Comparison of ENCODE assay signal across 1 worm cellular context in genomic region chrV:810281-810862, ce11.
TF ChIP-seq lines count a peak whose summit lies in the region.

Gene R13D11.4 (plus strand): TSS chrV:810812.

TF ChIP-seq in whole organism, L1 larva, 84 proteins besides CTCF, POLR2A, EP300 and RAD21 (continued from another document):
- peak; percentile 46 for TF ChIP-seq dsc-1 (tag; optimal IDR thresholded peaks at IDR 0.05; lab: Kevin White, UChicago)
- peak; percentile 16 for TF ChIP-seq swsn-7 (tag; optimal IDR thresholded peaks at IDR 0.05; lab: Kevin White, UChicago)
- no peak for TF ChIP-seq hpl-2 (GFP tag; optimal IDR thresholded peaks at IDR 0.05; lab: Kevin White, UChicago)
- peak in 1 of 3 experiments; percentile 39 for TF ChIP-seq ceh-82 (tag; optimal IDR thresholded peaks at IDR 0.05; lab: Kevin White, UChicago)
- TF ChIP-seq vab-15 (tag; optimal IDR thresholded peaks at IDR 0.05; lab: Kevin White, UChicago), result no peak
- no peak for TF ChIP-seq pag-3 (tag; optimal IDR thresholded peaks at IDR 0.05; lab: Kevin White, UChicago; ENCODE audit: borderline replicate concordance, insufficient read depth)
- no peak for TF ChIP-seq F16B12.6 (tag; optimal IDR thresholded peaks at IDR 0.05; lab: Kevin White, UChicago)
- peak; percentile 8 for TF ChIP-seq skn-1 (tag; optimal IDR thresholded peaks at IDR 0.05; lab: Kevin White, UChicago)
- no peak for TF ChIP-seq nhr-19 (GFP tag; conservative IDR thresholded peaks at IDR 0.05; lab: Robert Waterston, UW)
- TF ChIP-seq efl-1 (optimal IDR thresholded peaks at IDR 0.05; lab: Kevin White, UChicago), result peak in 1 of 2 experiments; percentile 2
- TF ChIP-seq efl-1 (GFP tag; optimal IDR thresholded peaks at IDR 0.05 in 1 of 2; lab: Kevin White, UChicago), result peak in 1 of 2 experiments; percentile 84
- no peak for TF ChIP-seq C34B4.2 (tag; optimal IDR thresholded peaks at IDR 0.05; lab: Kevin White, UChicago)
- peak; percentile 39 for TF ChIP-seq fkh-10 (GFP tag; optimal IDR thresholded peaks at IDR 0.05; lab: Kevin White, UChicago)
- TF ChIP-seq mef-2 (tag; optimal IDR thresholded peaks at IDR 0.05; lab: Kevin White, UChicago), result no peak
- no peak for TF ChIP-seq unc-98 (GFP tag; IDR thresholded peaks at IDR 0.05; lab: Robert Waterston, UW)
- TF ChIP-seq elt-3 (tag; optimal IDR thresholded peaks at IDR 0.05; lab: Kevin White, UChicago), result no peak
- TF ChIP-seq unc-62 (GFP tag; optimal IDR thresholded peaks at IDR 0.05; lab: Kevin White, UChicago), result no peak
- no peak for TF ChIP-seq nhr-12 (tag; optimal IDR thresholded peaks at IDR 0.05; lab: Kevin White, UChicago)
- no peak for TF ChIP-seq ceh-88 (GFP tag; IDR thresholded peaks at IDR 0.05; lab: Robert Waterston, UW)
- TF ChIP-seq lir-3 (tag; optimal IDR thresholded peaks at IDR 0.05; lab: Kevin White, UChicago; ENCODE audit: poor library complexity), result no peak
- no peak for TF ChIP-seq grh-1 (GFP tag; IDR thresholded peaks at IDR 0.05; lab: Robert Waterston, UW)
- TF ChIP-seq efl-3 (GFP tag; optimal IDR thresholded peaks at IDR 0.05; lab: Kevin White, UChicago), result no peak
- no peak for TF ChIP-seq pax-3 (tag; optimal IDR thresholded peaks at IDR 0.05; lab: Kevin White, UChicago)
- no peak for TF ChIP-seq unc-130 (tag; optimal IDR thresholded peaks at IDR 0.05; lab: Kevin White, UChicago)
- no peak for TF ChIP-seq nhr-237 (tag; optimal IDR thresholded peaks at IDR 0.05; lab: Kevin White, UChicago)
- TF ChIP-seq snu-23 (GFP tag; optimal IDR thresholded peaks at IDR 0.05; lab: Kevin White, UChicago), result peak; percentile 28
- TF ChIP-seq lsy-2 (tag; optimal IDR thresholded peaks at IDR 0.05; lab: Kevin White, UChicago), result no peak
- TF ChIP-seq egl-27 (tag; optimal IDR thresholded peaks at IDR 0.05; lab: Kevin White, UChicago), result no peak
